Worm (Caenorhabditis elegans) whole organism, L1 larva: ENCODE data around the gene tag-120.

ENCODE experiments used
- C16A3.4 ChIP-seq: fragments of 150-350 bp; optimal IDR thresholded peaks from 2 replicates; lab custom pipeline; 2014; ENCODE audit warnings: missing biosample characterization, missing genetic modification characterization
- blmp-1 ChIP-seq: fragments of 150-350 bp; optimal IDR thresholded peaks from 2 replicates; lab custom pipeline; 2014; ENCODE audit warnings: missing biosample characterization, missing genetic modification characterization
- ceh-63 ChIP-seq: fragments of 200-800 bp; sonication (Bioruptor generic); optimal IDR thresholded peaks from 2 replicates; lab custom pipeline; 2018; ENCODE audit warnings: mild to moderate bottlenecking, missing genetic modification characterization, missing compliant biosample characterization
- ceh-82 ChIP-seq, 3 experiments: fragments of 150-350 bp in 1 of 3; sonication (generic microtip) in 2 of 3; optimal IDR thresholded peaks; 2 replicates each; lab custom pipeline; 2014 to 2017; ENCODE audit warnings: missing biosample characterization in 3 of 3, missing genetic modification characterization in 3 of 3
- dpl-1 ChIP-seq, 3 experiments: fragments of 150-350 bp in 2 of 3; sonication (generic microtip) in 1 of 3; optimal IDR thresholded peaks; 2 replicates each; lab custom pipeline; 2014 to 2017; ENCODE audit warnings: missing biosample characterization in 3 of 3, missing genetic modification characterization in 3 of 3, missing genetic modification reagents in 3 of 3
- efl-1 ChIP-seq, 4 experiments: fragments of 150-350 bp; optimal IDR thresholded peaks in 3 of 4; peaks in 1 of 4; 1 replicate in 1 of 4; 2 replicates in 3 of 4; lab custom pipeline; 2014; ENCODE audit warnings: missing biosample characterization in 2 of 4, missing genetic modification characterization in 2 of 4, missing genetic modification reagents in 2 of 4
- elt-2 ChIP-seq: sonication (generic microtip); optimal IDR thresholded peaks from 2 replicates; lab custom pipeline; 2016; ENCODE audit warnings: missing genetic modification characterization, mild to moderate bottlenecking, inconsistent platforms, missing compliant biosample characterization, missing genetic modification reagents
- elt-3 ChIP-seq, 6 experiments: fragments of 150-350 bp in 1 of 6; sonication (generic microtip); optimal IDR thresholded peaks; 2 replicates each; lab custom pipeline; 2017 to 2018; ENCODE audit warnings: missing biosample characterization in 6 of 6, missing genetic modification characterization in 6 of 6, inconsistent platforms in 1 of 6
- fkh-10 ChIP-seq: sonication (generic microtip); optimal IDR thresholded peaks from 2 replicates; lab custom pipeline; 2017; ENCODE audit warnings: missing biosample characterization, missing genetic modification reagents, missing genetic modification characterization
- fkh-8 ChIP-seq: sonication (generic microtip); optimal IDR thresholded peaks from 2 replicates; lab custom pipeline; 2016; ENCODE audit warnings: mild to moderate bottlenecking, missing genetic modification characterization, missing compliant biosample characterization
- hpl-2 ChIP-seq: fragments of 150-350 bp; optimal IDR thresholded peaks from 2 replicates; lab custom pipeline; 2014; ENCODE audit warnings: missing biosample characterization, missing genetic modification reagents, missing genetic modification characterization
- isw-1 ChIP-seq: fragments of 200-800 bp; sonication (Bioruptor generic); IDR thresholded peaks from 2 replicates; pipeline ENCODE4 v1.3.6; 2022; ENCODE audit warnings: missing genetic modification characterization, missing compliant biosample characterization
- lin-13 ChIP-seq: fragments of 150-350 bp; optimal IDR thresholded peaks from 2 replicates; lab custom pipeline; 2014; ENCODE audit warnings: missing biosample characterization, missing genetic modification reagents, missing genetic modification characterization
- lin-14 ChIP-seq: fragments of 200-800 bp; sonication (Bioruptor generic); optimal IDR thresholded peaks from 2 replicates; lab custom pipeline; 2018; ENCODE audit warnings: mild to moderate bottlenecking, missing genetic modification characterization, moderate library complexity, missing compliant biosample characterization
- lin-35 ChIP-seq, 2 experiments: fragments of 150-350 bp; optimal IDR thresholded peaks; 2 replicates each; lab custom pipeline; 2014; ENCODE audit warnings: missing biosample characterization in 2 of 2, missing genetic modification characterization in 2 of 2, missing genetic modification reagents in 2 of 2
- lir-3 ChIP-seq: sonication (generic microtip); optimal IDR thresholded peaks from 2 replicates; lab custom pipeline; 2016; ENCODE audit warnings: mild to moderate bottlenecking, missing genetic modification characterization, moderate library complexity, missing compliant biosample characterization; ENCODE audit not compliant: poor library complexity
- lsy-2 ChIP-seq, 2 experiments: fragments of 150-350 bp; optimal IDR thresholded peaks; 2 replicates each; lab custom pipeline; 2014; ENCODE audit warnings: missing biosample characterization in 2 of 2, missing genetic modification characterization in 2 of 2
- mdl-1 ChIP-seq, 2 experiments: fragments of 150-350 bp; optimal IDR thresholded peaks; 2 replicates each; lab custom pipeline; 2014 to 2017; ENCODE audit warnings: missing biosample characterization in 2 of 2, missing genetic modification characterization in 2 of 2, inconsistent platforms in 1 of 2
- mep-1 ChIP-seq: fragments of 150-350 bp; optimal IDR thresholded peaks from 2 replicates; lab custom pipeline; 2014; ENCODE audit warnings: missing biosample characterization, missing genetic modification characterization
- nhr-19 ChIP-seq: fragments of 200-800 bp; sonication (Bioruptor generic); conservative IDR thresholded peaks from 2 replicates; pipeline ENCODE4 v1.3.6; 2022; ENCODE audit warnings: missing genetic modification characterization, missing compliant biosample characterization
- nhr-237 ChIP-seq: fragments of 150-350 bp; optimal IDR thresholded peaks from 2 replicates; lab custom pipeline; 2014; ENCODE audit warnings: missing biosample characterization, missing genetic modification characterization
- nhr-47 ChIP-seq: sonication (generic microtip); optimal IDR thresholded peaks from 2 replicates; lab custom pipeline; 2016; ENCODE audit warnings: mild to moderate bottlenecking, missing genetic modification characterization, moderate library complexity, missing compliant biosample characterization
- nhr-71 ChIP-seq: sonication (generic microtip); optimal IDR thresholded peaks from 2 replicates; lab custom pipeline; 2016; ENCODE audit warnings: mild to moderate bottlenecking, missing genetic modification characterization, moderate library complexity, missing compliant biosample characterization
- nhr-85 ChIP-seq: sonication (generic microtip); peaks from one replicate; lab custom pipeline; 2016; ENCODE audit warnings: missing genetic modification characterization, inconsistent platforms, missing compliant biosample characterization
- pag-3 ChIP-seq: sonication (generic microtip); optimal IDR thresholded peaks from 2 replicates; lab custom pipeline; 2017; ENCODE audit warnings: missing genetic modification characterization, mild to moderate bottlenecking, missing compliant biosample characterization, antibody characterized with exemption, borderline replicate concordance; ENCODE audit not compliant: insufficient read depth
- skn-1 ChIP-seq: fragments of 150-350 bp; optimal IDR thresholded peaks from 2 replicates; lab custom pipeline; 2014; ENCODE audit warnings: missing biosample characterization, missing genetic modification characterization
- snpc-4 ChIP-seq: fragments of 150-350 bp; optimal IDR thresholded peaks from 2 replicates; lab custom pipeline; 2014; ENCODE audit warnings: missing biosample characterization, missing genetic modification characterization
- snu-23 ChIP-seq: sonication (generic microtip); optimal IDR thresholded peaks from 2 replicates; lab custom pipeline; 2016; ENCODE audit warnings: missing genetic modification characterization, missing compliant biosample characterization
- sup-37 ChIP-seq: fragments of 200-800 bp; sonication (Bioruptor generic); optimal IDR thresholded peaks from 2 replicates; lab custom pipeline; 2018; ENCODE audit warnings: mild to moderate bottlenecking, missing genetic modification characterization, missing compliant biosample characterization
- swsn-7 ChIP-seq: sonication (generic microtip); optimal IDR thresholded peaks from 2 replicates; lab custom pipeline; 2016; ENCODE audit warnings: missing genetic modification characterization, missing compliant biosample characterization
- unc-130 ChIP-seq: fragments of 150-350 bp; optimal IDR thresholded peaks from 2 replicates; lab custom pipeline; 2017; ENCODE audit warnings: missing biosample characterization, missing genetic modification characterization, inconsistent platforms
- unc-98 ChIP-seq: fragments of 200-800 bp; sonication (Bioruptor generic); IDR thresholded peaks from 2 replicates; pipeline ENCODE4 v1.3.6; 2022; ENCODE audit warnings: missing genetic modification characterization, missing compliant biosample characterization
- xbp-1 ChIP-seq: sonication (generic microtip); optimal IDR thresholded peaks from 2 replicates; lab custom pipeline; 2016; ENCODE audit warnings: missing genetic modification characterization, missing compliant biosample characterization
- zag-1 ChIP-seq: fragments of 150-350 bp; optimal IDR thresholded peaks from 2 replicates; lab custom pipeline; 2014; ENCODE audit warnings: missing biosample characterization, missing genetic modification characterization

The tag-120 gene

DNA sequence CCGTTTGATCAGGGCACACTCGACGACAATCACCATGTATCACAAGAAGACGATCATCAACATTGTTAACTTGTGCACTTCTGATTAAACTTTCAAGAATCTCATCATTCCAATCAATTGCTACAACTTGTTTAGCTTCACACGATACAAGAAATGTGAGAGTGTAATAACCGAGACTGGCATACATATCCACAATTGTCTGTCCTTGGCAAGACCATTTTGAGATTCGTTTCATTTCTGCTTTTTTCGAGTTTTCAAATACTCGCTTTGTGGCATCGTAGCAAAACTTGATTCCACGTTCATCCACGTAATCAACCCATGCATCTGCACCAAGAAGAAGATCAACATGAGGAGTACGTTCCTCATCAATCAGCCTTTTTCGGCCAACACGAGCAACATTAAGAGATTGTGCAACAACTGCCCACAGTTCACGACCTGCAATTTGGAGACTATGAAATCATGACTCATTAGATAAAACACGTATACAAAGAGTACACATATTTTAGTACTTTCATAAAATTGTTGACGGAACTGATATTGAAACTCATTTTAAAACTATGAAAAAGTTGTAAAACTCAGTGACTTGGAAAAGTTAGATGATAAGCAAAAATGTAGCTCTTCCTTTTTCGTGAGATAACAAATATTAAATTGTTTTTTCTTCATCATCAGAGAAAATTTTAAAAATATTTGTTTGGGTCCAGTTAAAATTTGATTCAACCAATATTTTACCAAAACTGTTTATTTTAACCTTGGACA lies 3.0 kb upstream of the tag-120 start:
- no peak for TF ChIP-seq unc-130
- no peak for TF ChIP-seq swsn-7 (tag; lab: Kevin White, UChicago)
- TF ChIP-seq elt-2 (tag; lab: Kevin White, UChicago), result peak; percentile 51
- no peak for TF ChIP-seq ceh-63 (GFP tag; lab: Kevin White, UChicago)
- no peak for TF ChIP-seq fkh-10

DNA sequence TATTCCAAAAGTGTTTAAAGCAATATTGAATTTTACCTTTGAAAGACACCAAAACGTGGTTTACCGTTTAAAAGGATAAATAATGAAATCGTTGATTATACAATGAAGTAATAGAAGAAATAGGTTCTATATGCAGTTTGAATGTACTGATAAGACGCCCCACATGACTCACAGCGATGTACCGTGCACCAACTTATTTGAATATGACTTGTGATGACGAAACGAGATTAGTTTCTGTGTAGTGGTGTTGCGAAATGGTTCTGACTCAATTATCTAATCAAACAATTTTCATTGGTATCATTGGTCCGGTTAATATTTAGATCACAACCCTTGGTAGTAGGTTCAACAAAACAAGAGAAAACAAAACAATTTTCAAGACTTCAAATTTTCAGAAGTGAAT lies 1.6 kb upstream of the tag-120 start:
- no peak for TF ChIP-seq zag-1 (tag; lab: Kevin White, UChicago)
- peak; percentile 71 for TF ChIP-seq elt-2 (tag; lab: Kevin White, UChicago)

DNA sequence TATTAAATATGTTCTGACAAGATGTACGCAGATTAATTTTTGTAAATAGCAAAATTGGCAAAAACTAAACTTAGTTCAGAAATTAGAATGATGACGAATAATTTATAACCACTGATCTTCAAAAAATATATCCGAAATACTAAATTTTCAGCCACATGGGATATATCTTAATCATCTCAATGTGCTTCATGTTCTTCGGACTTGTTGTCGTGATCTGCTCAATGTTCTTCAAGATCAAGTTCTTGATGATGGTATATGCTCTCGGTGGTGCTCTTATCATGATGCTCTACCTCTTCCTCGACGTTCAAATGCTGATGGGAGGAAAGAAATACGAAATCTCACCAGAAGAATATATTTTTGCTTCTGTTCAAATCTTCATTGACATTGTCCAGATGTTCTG lies 3.0 kb downstream of the tag-120 start:
- TF ChIP-seq C16A3.4 (tag; lab: Kevin White, UChicago), result no peak

DNA sequence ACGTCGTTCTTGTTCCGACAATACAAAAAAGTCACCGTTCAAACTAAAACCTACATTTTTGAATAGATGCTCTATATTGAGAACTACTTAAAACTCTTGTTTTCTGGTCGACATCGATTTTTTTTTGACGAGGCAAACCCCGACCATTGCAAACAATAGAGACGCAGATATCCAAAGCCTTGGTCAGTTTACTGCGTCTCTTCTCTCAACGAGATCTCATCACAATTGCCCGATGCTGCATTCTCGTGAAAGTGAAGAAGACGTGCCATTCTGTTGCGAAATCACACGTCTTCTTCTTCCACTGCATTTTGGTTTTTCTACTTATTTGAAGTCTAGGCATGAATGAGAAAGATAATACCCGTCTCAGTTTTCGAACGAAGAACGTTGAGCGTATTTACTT lies 5.2 kb downstream of the tag-120 start:
- peak; percentile 55 for TF ChIP-seq nhr-71 (tag; lab: Kevin White, UChicago)
- TF ChIP-seq nhr-19, result no peak
- peak; percentile 61 for TF ChIP-seq mep-1 (tag; lab: Kevin White, UChicago)
- TF ChIP-seq elt-3 (tag; optimal IDR thresholded peaks at IDR 0.05; lab: Kevin White, UChicago), result peak in 1 of 6 experiments; percentile 63
- no peak for TF ChIP-seq lin-13 (GFP tag; lab: Kevin White, UChicago)
- peak; percentile 33 for TF ChIP-seq C16A3.4 (tag; lab: Kevin White, UChicago)
- TF ChIP-seq blmp-1 (tag; lab: Kevin White, UChicago), result peak; percentile 93
- TF ChIP-seq pag-3 (tag; lab: Kevin White, UChicago), result no peak
- TF ChIP-seq dpl-1 (GFP tag; optimal IDR thresholded peaks at IDR 0.05; lab: Kevin White, UChicago), result peak in 2 of 3 experiments; percentile 14 to 35
- TF ChIP-seq efl-1 (optimal IDR thresholded peaks at IDR 0.05; lab: Kevin White, UChicago), result peak; percentile 41 to 55
- peak; percentile 13 to 85 for TF ChIP-seq efl-1 (GFP tag; optimal IDR thresholded peaks at IDR 0.05 in 1 of 2; lab: Kevin White, UChicago)
- TF ChIP-seq snpc-4 (tag; lab: Kevin White, UChicago), result peak; percentile 26
- TF ChIP-seq lir-3 (tag; lab: Kevin White, UChicago), result no peak
- TF ChIP-seq nhr-237 (tag; lab: Kevin White, UChicago), result no peak
- peak; percentile 27 to 67 for TF ChIP-seq lsy-2 (tag; optimal IDR thresholded peaks at IDR 0.05; lab: Kevin White, UChicago)
- peak; percentile 20 for TF ChIP-seq xbp-1 (tag; lab: Kevin White, UChicago)
- peak in 1 of 2 experiments; percentile 17 for TF ChIP-seq mdl-1 (tag; optimal IDR thresholded peaks at IDR 0.05; lab: Kevin White, UChicago)
- TF ChIP-seq snu-23, result peak; percentile 61
- TF ChIP-seq unc-98, result no peak
- TF ChIP-seq isw-1 (GFP tag; lab: Robert Waterston, UW), result peak; percentile 26; the same call in 1 of the 2 replicates
- peak; percentile 42 for TF ChIP-seq nhr-47 (tag; lab: Kevin White, UChicago)
- peak; percentile 90 for TF ChIP-seq lin-14 (GFP tag; lab: Kevin White, UChicago)
- peak; percentile 36 for TF ChIP-seq nhr-85 (tag; lab: Kevin White, UChicago)
- TF ChIP-seq fkh-8, result peak; percentile 64
- no peak for TF ChIP-seq hpl-2 (GFP tag; lab: Kevin White, UChicago)
- TF ChIP-seq ceh-82 (tag; optimal IDR thresholded peaks at IDR 0.05; lab: Kevin White, UChicago), result peak; percentile 31 to 73 (median 69)
- TF ChIP-seq skn-1 (tag; lab: Kevin White, UChicago), result peak; percentile 61
- peak; percentile 35 to 54 for TF ChIP-seq lin-35 (GFP tag; optimal IDR thresholded peaks at IDR 0.05; lab: Kevin White, UChicago)
- TF ChIP-seq sup-37 (GFP tag; lab: Kevin White, UChicago), result no peak
